Worm (Caenorhabditis elegans) whole organism, L2 larva: Measurements from ENCODE around the gene str-161.
A peak's percentile ranks its signal among the peaks of the same experiment; 100 is the strongest.

Source experiments
- C34F6.9 ChIP-seq: fragments of 150-350 bp; optimal IDR thresholded peaks from 2 replicates; lab custom pipeline; 2014; ENCODE audit warnings: missing biosample characterization, missing genetic modification characterization
- F13H6.1 ChIP-seq: sonication (generic microtip); optimal IDR thresholded peaks from 2 replicates; lab custom pipeline; 2016; ENCODE audit warnings: missing genetic modification characterization, missing compliant biosample characterization
- R02D3.7 ChIP-seq: fragments of 150-350 bp; optimal IDR thresholded peaks from 2 replicates; lab custom pipeline; 2014; ENCODE audit warnings: missing biosample characterization, missing genetic modification characterization
- ZK546.5 ChIP-seq: sonication (generic microtip); optimal IDR thresholded peaks from 2 replicates; lab custom pipeline; 2017; ENCODE audit warnings: missing biosample characterization, missing genetic modification characterization
- alr-1 ChIP-seq: fragments of 150-350 bp; optimal IDR thresholded peaks from 2 replicates; lab custom pipeline; 2014; ENCODE audit warnings: missing biosample characterization, missing genetic modification characterization
- aly-2 ChIP-seq: fragments of 150-350 bp; optimal IDR thresholded peaks from 2 replicates; lab custom pipeline; 2014; ENCODE audit warnings: missing biosample characterization, missing genetic modification characterization
- ama-1 ChIP-seq: fragments of 150-350 bp; optimal IDR thresholded peaks from 2 replicates; lab custom pipeline; 2018; ENCODE audit warnings: inconsistent platforms
- blmp-1 ChIP-seq: sonication (generic microtip); optimal IDR thresholded peaks from 2 replicates; lab custom pipeline; 2017; ENCODE audit warnings: missing genetic modification characterization, mild to moderate bottlenecking, missing compliant biosample characterization, antibody characterized with exemption, moderate library complexity; ENCODE audit not compliant: insufficient read depth
- ceh-16 ChIP-seq: fragments of 150-350 bp; optimal IDR thresholded peaks from 2 replicates; lab custom pipeline; 2014; ENCODE audit warnings: missing biosample characterization, missing genetic modification characterization
- ceh-82 ChIP-seq: fragments of 150-350 bp; optimal IDR thresholded peaks from 2 replicates; lab custom pipeline; 2014; ENCODE audit warnings: missing biosample characterization, missing genetic modification characterization
- crh-2 ChIP-seq: sonication (generic microtip); optimal IDR thresholded peaks from 2 replicates; lab custom pipeline; 2017; ENCODE audit warnings: missing biosample characterization, missing genetic modification characterization
- dmd-4 ChIP-seq: sonication (generic microtip); optimal IDR thresholded peaks from 2 replicates; lab custom pipeline; 2017; ENCODE audit warnings: missing biosample characterization, missing genetic modification characterization
- egl-27 ChIP-seq: sonication (generic microtip); optimal IDR thresholded peaks from 3 replicates; lab custom pipeline; 2017; ENCODE audit warnings: missing biosample characterization, missing genetic modification reagents, missing genetic modification characterization
- fos-1 ChIP-seq: fragments of 150-350 bp; optimal IDR thresholded peaks from 2 replicates; lab custom pipeline; 2014; ENCODE audit warnings: missing biosample characterization, missing genetic modification characterization
- gmeb-1 ChIP-seq: fragments of 150-350 bp; optimal IDR thresholded peaks from 2 replicates; lab custom pipeline; 2014; ENCODE audit warnings: missing biosample characterization, missing genetic modification characterization
- lin-11 ChIP-seq: fragments of 150-350 bp; sonication (generic microtip); optimal IDR thresholded peaks from 2 replicates; lab custom pipeline; 2014; ENCODE audit warnings: missing biosample characterization, missing genetic modification characterization, inconsistent platforms, mixed read lengths
- lin-13 ChIP-seq: fragments of 150-350 bp; optimal IDR thresholded peaks from 2 replicates; lab custom pipeline; 2014; ENCODE audit warnings: missing biosample characterization, missing genetic modification reagents, missing genetic modification characterization
- lsy-2 ChIP-seq, 2 experiments: fragments of 150-350 bp in 1 of 2; sonication (generic microtip) in 1 of 2; optimal IDR thresholded peaks; 2 replicates each; lab custom pipeline; 2014 to 2017; ENCODE audit warnings: missing biosample characterization in 2 of 2, missing genetic modification characterization in 2 of 2
- mbf-1 ChIP-seq: sonication (generic microtip); optimal IDR thresholded peaks from 2 replicates; lab custom pipeline; 2017; ENCODE audit warnings: missing biosample characterization, missing genetic modification characterization
- mdl-1 ChIP-seq, 2 experiments: fragments of 150-350 bp in 1 of 2; sonication (generic microtip) in 1 of 2; optimal IDR thresholded peaks; 2 replicates each; lab custom pipeline; 2017; ENCODE audit warnings: missing biosample characterization in 2 of 2, missing genetic modification characterization in 2 of 2
- nhr-10 ChIP-seq: sonication (generic microtip); optimal IDR thresholded peaks from 2 replicates; lab custom pipeline; 2017; ENCODE audit warnings: missing biosample characterization, missing genetic modification characterization
- nhr-11 ChIP-seq: fragments of 150-350 bp; optimal IDR thresholded peaks from 2 replicates; lab custom pipeline; 2014; ENCODE audit warnings: missing biosample characterization, missing genetic modification characterization
- nhr-12 ChIP-seq: fragments of 150-350 bp; optimal IDR thresholded peaks from 2 replicates; lab custom pipeline; 2014; ENCODE audit warnings: missing biosample characterization, missing genetic modification characterization
- nhr-21 ChIP-seq: fragments of 150-350 bp; optimal IDR thresholded peaks from 2 replicates; lab custom pipeline; 2014; ENCODE audit warnings: missing biosample characterization, missing genetic modification characterization
- nhr-237 ChIP-seq: fragments of 150-350 bp; optimal IDR thresholded peaks from 2 replicates; lab custom pipeline; 2014; ENCODE audit warnings: missing biosample characterization, missing genetic modification characterization
- nhr-25 ChIP-seq: fragments of 150-350 bp; sonication (generic microtip); optimal IDR thresholded peaks from 3 replicates; lab custom pipeline; 2014; ENCODE audit warnings: missing biosample characterization, missing genetic modification characterization
- nhr-6 ChIP-seq: fragments of 150-350 bp; optimal IDR thresholded peaks from 2 replicates; lab custom pipeline; 2014; ENCODE audit warnings: missing biosample characterization, missing genetic modification characterization
- peb-1 ChIP-seq: fragments of 150-350 bp; optimal IDR thresholded peaks from 2 replicates; lab custom pipeline; 2014; ENCODE audit warnings: missing biosample characterization, missing genetic modification characterization
- sem-4 ChIP-seq: fragments of 150-350 bp; optimal IDR thresholded peaks from 2 replicates; lab custom pipeline; 2014; ENCODE audit warnings: missing biosample characterization, missing genetic modification reagents, missing genetic modification characterization
- sma-3 ChIP-seq: sonication (generic microtip); optimal IDR thresholded peaks from 2 replicates; lab custom pipeline; 2016; ENCODE audit warnings: missing genetic modification reagents, missing genetic modification characterization, missing compliant biosample characterization
- sma-9 ChIP-seq, 2 experiments: fragments of 150-350 bp in 1 of 2; sonication (generic microtip) in 1 of 2; optimal IDR thresholded peaks; 2 replicates each; lab custom pipeline; 2014 to 2016; ENCODE audit warnings: missing genetic modification characterization in 2 of 2, mild to moderate bottlenecking in 1 of 2, missing biosample characterization in 1 of 2, missing compliant biosample characterization in 1 of 2, missing genetic modification reagents in 1 of 2, moderate library complexity in 1 of 2
- snpc-4 ChIP-seq: fragments of 150-350 bp; optimal IDR thresholded peaks from 2 replicates; lab custom pipeline; 2014; ENCODE audit warnings: missing biosample characterization, missing genetic modification characterization
- unc-62 ChIP-seq: fragments of 150-350 bp; optimal IDR thresholded peaks from 2 replicates; lab custom pipeline; 2014; ENCODE audit warnings: missing biosample characterization, missing genetic modification reagents, missing genetic modification characterization
- ztf-11 ChIP-seq: sonication (generic microtip); optimal IDR thresholded peaks from 2 replicates; lab custom pipeline; 2017; ENCODE audit warnings: missing biosample characterization, missing genetic modification characterization

Gene str-161

ce11 chrIV:4883984-4884383, 19.9 kb downstream of the str-161 start, which contains the start of gene str-166:
str-166 (plus strand) TSS chrIV:4884284.
- no peak for TF ChIP-seq ztf-11 (tag; lab: Kevin White, UChicago)
- TF ChIP-seq, all 48 proteins: peak for 0

- TF ChIP-seq ama-1 (lab: Kevin White, UChicago) (peak; percentile 84), F13H6.1 (tag; lab: Kevin White, UChicago) (peak; percentile 77), egl-27 (tag; lab: Kevin White, UChicago) (peak; percentile 21), mdl-1 (tag; optimal IDR thresholded peaks at IDR 0.05; lab: Kevin White, UChicago) (peak; percentile 3 to 25), ceh-82 (tag; lab: Kevin White, UChicago) (no peak), aly-2 (tag; lab: Kevin White, UChicago) (no peak), sma-9 (GFP tag; optimal IDR thresholded peaks at IDR 0.05; lab: Kevin White, UChicago) (peak; percentile 90), sma-9 (tag; optimal IDR thresholded peaks at IDR 0.05; lab: Kevin White, UChicago) (no peak), fos-1 (peak; percentile 48), C34F6.9 (tag; lab: Kevin White, UChicago) (no peak), unc-62 (GFP tag; lab: Kevin White, UChicago) (no peak), gmeb-1 (tag; lab: Kevin White, UChicago) (peak; percentile 48), peb-1 (tag; lab: Kevin White, UChicago) (peak; percentile 16), blmp-1 (tag; lab: Kevin White, UChicago) (no peak), nhr-25 (tag; lab: Kevin White, UChicago) (peak; percentile 49), nhr-21 (tag; lab: Kevin White, UChicago) (peak; percentile 70), lin-13 (GFP tag; lab: Kevin White, UChicago) (peak; percentile 54), nhr-6 (no peak), nhr-237 (tag; lab: Kevin White, UChicago) (no peak), sem-4 (tag; lab: Kevin White, UChicago) (no peak), sma-3 (GFP tag; lab: Kevin White, UChicago) (peak; percentile 70), crh-2 (peak; percentile 35), snpc-4 (tag; lab: Kevin White, UChicago) (peak; percentile 98)
- TF ChIP-seq, all 48 proteins: peak for 14
Observed at ce11 chrIV:4880634-4881033, 23.2 kb downstream of the str-161 start.

- TF ChIP-seq ceh-16 (tag; lab: Kevin White, UChicago) (no peak), aly-2 (tag; lab: Kevin White, UChicago) (no peak), ceh-82 (tag; lab: Kevin White, UChicago) (no peak), nhr-10 (tag; lab: Kevin White, UChicago) (no peak)
Observed at ce11 chrIV:4877102-4877501, 26.8 kb downstream of the str-161 start, which contains the start of gene str-170. str-170 (plus strand) TSS chrIV:4877402.

- TF ChIP-seq F13H6.1 (tag; lab: Kevin White, UChicago) (no peak), nhr-11 (tag; lab: Kevin White, UChicago) (no peak), gmeb-1 (tag; lab: Kevin White, UChicago) (no peak), crh-2 (no peak), alr-1 (tag; lab: Kevin White, UChicago) (no peak), nhr-12 (tag; lab: Kevin White, UChicago) (no peak), C34F6.9 (tag; lab: Kevin White, UChicago) (no peak)
Observed at ce11 chrIV:4874603-4875002, 29.3 kb downstream of the str-161 start, which contains the start of gene str-174. str-174 (minus strand) TSS chrIV:4874703.

- TF ChIP-seq R02D3.7 (tag; lab: Kevin White, UChicago) (no peak), peb-1 (tag; lab: Kevin White, UChicago) (no peak), ztf-11 (tag; lab: Kevin White, UChicago) (no peak), blmp-1 (tag; lab: Kevin White, UChicago) (no peak), lin-11 (no peak), dmd-4 (tag; lab: Kevin White, UChicago) (no peak), mdl-1 (tag; optimal IDR thresholded peaks at IDR 0.05; lab: Kevin White, UChicago) (no peak), ZK546.5 (tag; lab: Kevin White, UChicago) (no peak), mbf-1 (tag; lab: Kevin White, UChicago) (no peak), lsy-2 (tag; optimal IDR thresholded peaks at IDR 0.05; lab: Kevin White, UChicago) (no peak)
Observed at ce11 chrIV:4870546-4870945, 33.3 kb downstream of the str-161 start, which contains the start of gene str-175. str-175 (minus strand) TSS chrIV:4870646.
